Fruit fly (Drosophila melanogaster) Kc167 (cell line): Measurements from ENCODE around the gene Gr10b.

ENCODE experiments used
- h ChIP-seq: fragments of >200 bp; optimal IDR thresholded peaks from 3 replicates; lab custom pipeline; 2018; ENCODE audit warnings: missing external identifiers
- psq ChIP-seq: fragments of >200 bp; optimal IDR thresholded peaks from 2 replicates; lab custom pipeline; 2017; ENCODE audit warnings: missing external identifiers
- ttk ChIP-seq: sonication (Bioruptor generic); optimal IDR thresholded peaks from 2 replicates; lab custom pipeline; 2017; ENCODE audit warnings: missing external identifiers

dm6 chrX:11424512-11424911 is 11.5 kb upstream of the Gr10b start:
- TF ChIP-seq h (lab: Kevin White, UChicago) (no peak), psq (lab: Kevin White, UChicago) (no peak), ttk (lab: Kevin White, UChicago) (no peak)
